Worm (Caenorhabditis elegans): ENCODE data around the gene F48F7.5.

Gene F48F7.5

ce11 chrX:13973769-13974168, 1.7 kb upstream of the F48F7.5 start (continued):
- TF ChIP-seq mef-2 (tag; optimal IDR thresholded peaks at IDR 0.05) (no peak), aha-1 (tag; optimal IDR thresholded peaks at IDR 0.05) (no peak), lin-35 (GFP tag; optimal IDR thresholded peaks at IDR 0.05) (peak in 1 of 2 experiments; percentile 42), efl-3 (GFP tag; optimal IDR thresholded peaks at IDR 0.05) (no peak), aly-2 (tag; optimal IDR thresholded peaks at IDR 0.05) (no peak), pqm-1 (tag; optimal IDR thresholded peaks at IDR 0.05) (no peak), fkh-10 (GFP tag; optimal IDR thresholded peaks at IDR 0.05) (peak; percentile 27), C16A3.4 (tag; optimal IDR thresholded peaks at IDR 0.05) (peak; percentile 5), nhr-84 (tag; optimal IDR thresholded peaks at IDR 0.05) (no peak), vab-15 (tag; optimal IDR thresholded peaks at IDR 0.05) (no peak), rnt-1 (tag; optimal IDR thresholded peaks at IDR 0.05) (peak; percentile 74), ama-1 (optimal IDR thresholded peaks at IDR 0.05) (no peak), unc-130 (tag; optimal IDR thresholded peaks at IDR 0.05) (peak; percentile 51), nhr-76 (tag; optimal IDR thresholded peaks at IDR 0.05) (no peak), ceh-8 (GFP tag; optimal IDR thresholded peaks at IDR 0.05) (no peak), lin-15B (tag; optimal IDR thresholded peaks at IDR 0.05) (no peak), lin-14 (GFP tag; optimal IDR thresholded peaks at IDR 0.05) (peak; percentile 91), skn-1 (tag; optimal IDR thresholded peaks at IDR 0.05) (peak; percentile 27), ztf-11 (tag; optimal IDR thresholded peaks at IDR 0.05) (no peak), sptf-1 (tag; optimal IDR thresholded peaks at IDR 0.05) (no peak), elt-3 (tag; optimal IDR thresholded peaks at IDR 0.05) (no peak), pag-3 (tag; optimal IDR thresholded peaks at IDR 0.05; ENCODE audit: borderline replicate concordance, insufficient read depth) (no peak), nhr-90 (tag; optimal IDR thresholded peaks at IDR 0.05; ENCODE audit: poor library complexity) (no peak), unc-30 (tag; optimal IDR thresholded peaks at IDR 0.05) (no peak), ceh-82 (tag; optimal IDR thresholded peaks at IDR 0.05) (peak in 1 of 3 experiments; percentile 61), pax-3 (tag; optimal IDR thresholded peaks at IDR 0.05) (no peak), snu-23 (GFP tag; optimal IDR thresholded peaks at IDR 0.05) (peak; percentile 63), xbp-1 (tag; optimal IDR thresholded peaks at IDR 0.05) (peak; percentile 28), ces-1 (GFP tag; optimal IDR thresholded peaks at IDR 0.05) (no peak), lir-3 (tag; optimal IDR thresholded peaks at IDR 0.05; ENCODE audit: poor library complexity) (no peak), hpl-2 (GFP tag; optimal IDR thresholded peaks at IDR 0.05) (no peak), nhr-12 (tag; optimal IDR thresholded peaks at IDR 0.05) (no peak), jun-1 (tag; optimal IDR thresholded peaks at IDR 0.05) (no peak)

- peak; percentile 1 for TF ChIP-seq unc-130 (tag; optimal IDR thresholded peaks at IDR 0.05)
- peak; percentile 37 for TF ChIP-seq snu-23 (GFP tag; optimal IDR thresholded peaks at IDR 0.05)
- peak; percentile 90 for TF ChIP-seq nhr-85 (tag)
- peak; percentile 49 for TF ChIP-seq rnt-1 (tag; optimal IDR thresholded peaks at IDR 0.05)
- no peak for TF ChIP-seq egl-27 (tag; optimal IDR thresholded peaks at IDR 0.05)
- TF ChIP-seq nhr-237 (tag; optimal IDR thresholded peaks at IDR 0.05), result no peak
- peak; percentile 16 for TF ChIP-seq lin-39 (tag; optimal IDR thresholded peaks at IDR 0.05)
- no peak for TF ChIP-seq Y116A8C.19 (tag; optimal IDR thresholded peaks at IDR 0.05; ENCODE audit: borderline replicate concordance)
- TF ChIP-seq lin-35 (GFP tag; optimal IDR thresholded peaks at IDR 0.05), result peak in 1 of 2 experiments; percentile 22
- TF ChIP-seq elt-3 (tag; optimal IDR thresholded peaks at IDR 0.05), result peak in 3 of 6 experiments; percentile 10 to 88 (median 29)
- peak; percentile 52 for TF ChIP-seq vab-15 (tag; optimal IDR thresholded peaks at IDR 0.05)
- TF ChIP-seq nhr-19 (GFP tag; conservative IDR thresholded peaks at IDR 0.05), result peak; percentile 10; the same call in 1 of the 2 replicates
- no peak for TF ChIP-seq unc-86 (tag; optimal IDR thresholded peaks at IDR 0.05)
- peak; percentile 65 for TF ChIP-seq nhr-20 (tag; optimal IDR thresholded peaks at IDR 0.05)
- no peak for TF ChIP-seq fkh-4 (tag; optimal IDR thresholded peaks at IDR 0.05; ENCODE audit: borderline replicate concordance)
- TF ChIP-seq blmp-1 (tag; optimal IDR thresholded peaks at IDR 0.05), result peak; percentile 96
- peak; percentile 19 for TF ChIP-seq nhr-90 (tag; optimal IDR thresholded peaks at IDR 0.05; ENCODE audit: poor library complexity)
- TF ChIP-seq mep-1 (tag; optimal IDR thresholded peaks at IDR 0.05), result peak; percentile 44
- TF ChIP-seq lsy-2 (tag; optimal IDR thresholded peaks at IDR 0.05), result peak; percentile 16 to 28
- no peak for TF ChIP-seq ceh-88 (GFP tag; IDR thresholded peaks at IDR 0.05)
- no peak for TF ChIP-seq sox-4 (tag; optimal IDR thresholded peaks at IDR 0.05)
- TF ChIP-seq lin-14 (GFP tag; optimal IDR thresholded peaks at IDR 0.05), result peak; percentile 58
- TF ChIP-seq snpc-4 (tag; optimal IDR thresholded peaks at IDR 0.05), result no peak
- peak; percentile 35 for TF ChIP-seq nhr-71 (tag; optimal IDR thresholded peaks at IDR 0.05)
- no peak for TF ChIP-seq mab-9 (GFP tag; IDR thresholded peaks at IDR 0.05)
These were observed 893 bp upstream of the F48F7.5 start for ce11 chrX:13974448-13975071.

Data from whole organism, L1 larva.